Fruit fly (Drosophila melanogaster): Measurements from ENCODE around the gene CG4360.
A peak's percentile ranks its signal among the peaks of the same experiment; 100 is the strongest.

CG4360 gene

dm6 chr3R:20276012-20276411, 51.8 kb downstream of the CG4360 start:
- TF ChIP-seq Hr83 (GFP tag; optimal IDR thresholded peaks at IDR 0.05; ENCODE audit: poor library complexity, severe bottlenecking) = no peak
- TF ChIP-seq Jra (GFP tag; optimal IDR thresholded peaks at IDR 0.05) = no peak
- no peak for TF ChIP-seq ey (GFP tag; optimal IDR thresholded peaks at IDR 0.05)
- no peak for TF ChIP-seq N (GFP tag; optimal IDR thresholded peaks at IDR 0.05)
- no peak for TF ChIP-seq fru (GFP tag; optimal IDR thresholded peaks at IDR 0.05)
- TF ChIP-seq jim (GFP tag; optimal IDR thresholded peaks at IDR 0.05) = no peak
- TF ChIP-seq Abd-B (GFP tag; optimal IDR thresholded peaks at IDR 0.05) = no peak
- no peak for TF ChIP-seq dsf (GFP tag; optimal IDR thresholded peaks at IDR 0.05; ENCODE audit: borderline replicate concordance)
- TF ChIP-seq Myc (optimal IDR thresholded peaks at IDR 0.05) = no peak
- TF ChIP-seq foxo (GFP tag; optimal IDR thresholded peaks at IDR 0.05) = no peak
- no peak for TF ChIP-seq GATAd (GFP tag; optimal IDR thresholded peaks at IDR 0.05)
- TF ChIP-seq tai (GFP tag; optimal IDR thresholded peaks at IDR 0.05) = no peak
- no peak for TF ChIP-seq CG9705 (GFP tag; optimal IDR thresholded peaks at IDR 0.05)

- TF ChIP-seq dl (GFP tag; optimal IDR thresholded peaks at IDR 0.05; ENCODE audit: insufficient read depth in 1 of 2, partially characterized antibody in 2 of 2) (no peak), Rel (GFP tag; optimal IDR thresholded peaks at IDR 0.05) (no peak), Rel (tag; optimal IDR thresholded peaks at IDR 0.05) (peak; percentile 17)
Observed at dm6 chr3R:20274521-20275294, 53.1 kb downstream of the CG4360 start.
